Worm (Caenorhabditis elegans) whole organism, L2 larva: ENCODE results near the gene F25G6.8.
"Not testable (repeated sequence)": the region's sequence is repeated elsewhere in the genome, so short reads cannot be mapped to it uniquely, and the experiment has no call there.

Source experiments
- C34F6.9 ChIP-seq: fragments of 150-350 bp; optimal IDR thresholded peaks from 2 replicates; lab custom pipeline; 2014; ENCODE audit warnings: missing biosample characterization, missing genetic modification characterization
- F13H6.1 ChIP-seq: sonication (generic microtip); optimal IDR thresholded peaks from 2 replicates; lab custom pipeline; 2016; ENCODE audit warnings: missing genetic modification characterization, missing compliant biosample characterization
- R02D3.7 ChIP-seq: fragments of 150-350 bp; optimal IDR thresholded peaks from 2 replicates; lab custom pipeline; 2014; ENCODE audit warnings: missing biosample characterization, missing genetic modification characterization
- Y55F3AM.14 ChIP-seq: fragments of 200-800 bp; sonication (Bioruptor generic); optimal IDR thresholded peaks from 2 replicates; lab custom pipeline; 2018; ENCODE audit warnings: mild to moderate bottlenecking, missing genetic modification characterization, missing compliant biosample characterization
- ZK546.5 ChIP-seq: sonication (generic microtip); optimal IDR thresholded peaks from 2 replicates; lab custom pipeline; 2017; ENCODE audit warnings: missing biosample characterization, missing genetic modification characterization
- alr-1 ChIP-seq: fragments of 150-350 bp; optimal IDR thresholded peaks from 2 replicates; lab custom pipeline; 2014; ENCODE audit warnings: missing biosample characterization, missing genetic modification characterization
- aly-2 ChIP-seq: fragments of 150-350 bp; optimal IDR thresholded peaks from 2 replicates; lab custom pipeline; 2014; ENCODE audit warnings: missing biosample characterization, missing genetic modification characterization
- ama-1 ChIP-seq: fragments of 150-350 bp; optimal IDR thresholded peaks from 2 replicates; lab custom pipeline; 2018; ENCODE audit warnings: inconsistent platforms
- blmp-1 ChIP-seq: sonication (generic microtip); optimal IDR thresholded peaks from 2 replicates; lab custom pipeline; 2017; ENCODE audit warnings: missing genetic modification characterization, mild to moderate bottlenecking, missing compliant biosample characterization, antibody characterized with exemption, moderate library complexity; ENCODE audit not compliant: insufficient read depth
- crh-2 ChIP-seq: sonication (generic microtip); optimal IDR thresholded peaks from 2 replicates; lab custom pipeline; 2017; ENCODE audit warnings: missing biosample characterization, missing genetic modification characterization
- egl-27 ChIP-seq: sonication (generic microtip); optimal IDR thresholded peaks from 3 replicates; lab custom pipeline; 2017; ENCODE audit warnings: missing biosample characterization, missing genetic modification reagents, missing genetic modification characterization
- elt-1 ChIP-seq: fragments of 150-350 bp; optimal IDR thresholded peaks from 2 replicates; lab custom pipeline; 2014; ENCODE audit warnings: missing biosample characterization, missing genetic modification characterization
- fos-1 ChIP-seq: fragments of 150-350 bp; optimal IDR thresholded peaks from 2 replicates; lab custom pipeline; 2014; ENCODE audit warnings: missing biosample characterization, missing genetic modification characterization
- gmeb-1 ChIP-seq: fragments of 150-350 bp; optimal IDR thresholded peaks from 2 replicates; lab custom pipeline; 2014; ENCODE audit warnings: missing biosample characterization, missing genetic modification characterization
- lin-11 ChIP-seq: fragments of 150-350 bp; sonication (generic microtip); optimal IDR thresholded peaks from 2 replicates; lab custom pipeline; 2014; ENCODE audit warnings: missing biosample characterization, missing genetic modification characterization, inconsistent platforms, mixed read lengths
- lin-13 ChIP-seq: fragments of 150-350 bp; optimal IDR thresholded peaks from 2 replicates; lab custom pipeline; 2014; ENCODE audit warnings: missing biosample characterization, missing genetic modification reagents, missing genetic modification characterization
- lin-39 ChIP-seq: fragments of 150-350 bp; optimal IDR thresholded peaks from 2 replicates; lab custom pipeline; 2014; ENCODE audit warnings: missing biosample characterization, missing genetic modification reagents, missing genetic modification characterization
- lsy-2 ChIP-seq, 2 experiments: fragments of 150-350 bp in 1 of 2; sonication (generic microtip) in 1 of 2; optimal IDR thresholded peaks; 2 replicates each; lab custom pipeline; 2014 to 2017; ENCODE audit warnings: missing biosample characterization in 2 of 2, missing genetic modification characterization in 2 of 2
- mab-5 ChIP-seq: fragments of 150-350 bp; optimal IDR thresholded peaks from 2 replicates; lab custom pipeline; 2014; ENCODE audit warnings: missing biosample characterization, missing genetic modification characterization
- mdl-1 ChIP-seq, 2 experiments: fragments of 150-350 bp in 1 of 2; sonication (generic microtip) in 1 of 2; optimal IDR thresholded peaks; 2 replicates each; lab custom pipeline; 2017; ENCODE audit warnings: missing biosample characterization in 2 of 2, missing genetic modification characterization in 2 of 2
- nhr-12 ChIP-seq: fragments of 150-350 bp; optimal IDR thresholded peaks from 2 replicates; lab custom pipeline; 2014; ENCODE audit warnings: missing biosample characterization, missing genetic modification characterization
- nhr-129 ChIP-seq: fragments of 150-350 bp; optimal IDR thresholded peaks from 2 replicates; lab custom pipeline; 2014; ENCODE audit warnings: missing biosample characterization, missing genetic modification characterization
- nhr-21 ChIP-seq: fragments of 150-350 bp; optimal IDR thresholded peaks from 2 replicates; lab custom pipeline; 2014; ENCODE audit warnings: missing biosample characterization, missing genetic modification characterization
- nhr-6 ChIP-seq: fragments of 150-350 bp; optimal IDR thresholded peaks from 2 replicates; lab custom pipeline; 2014; ENCODE audit warnings: missing biosample characterization, missing genetic modification characterization
- nhr-77 ChIP-seq: fragments of 150-350 bp; optimal IDR thresholded peaks from 2 replicates; lab custom pipeline; 2014; ENCODE audit warnings: missing biosample characterization, missing genetic modification characterization
- sem-4 ChIP-seq: fragments of 150-350 bp; optimal IDR thresholded peaks from 2 replicates; lab custom pipeline; 2014; ENCODE audit warnings: missing biosample characterization, missing genetic modification reagents, missing genetic modification characterization
- skn-1 ChIP-seq: sonication (generic microtip); optimal IDR thresholded peaks from 2 replicates; lab custom pipeline; 2017; ENCODE audit warnings: missing biosample characterization, missing genetic modification characterization
- sma-3 ChIP-seq: sonication (generic microtip); optimal IDR thresholded peaks from 2 replicates; lab custom pipeline; 2016; ENCODE audit warnings: missing genetic modification reagents, missing genetic modification characterization, missing compliant biosample characterization
- sma-9 ChIP-seq, 2 experiments: fragments of 150-350 bp in 1 of 2; sonication (generic microtip) in 1 of 2; optimal IDR thresholded peaks; 2 replicates each; lab custom pipeline; 2014 to 2016; ENCODE audit warnings: missing genetic modification characterization in 2 of 2, mild to moderate bottlenecking in 1 of 2, missing biosample characterization in 1 of 2, missing compliant biosample characterization in 1 of 2, missing genetic modification reagents in 1 of 2, moderate library complexity in 1 of 2
- snpc-4 ChIP-seq: fragments of 150-350 bp; optimal IDR thresholded peaks from 2 replicates; lab custom pipeline; 2014; ENCODE audit warnings: missing biosample characterization, missing genetic modification characterization
- unc-39 ChIP-seq: fragments of 150-350 bp; optimal IDR thresholded peaks from 2 replicates; lab custom pipeline; 2014; ENCODE audit warnings: missing biosample characterization, missing genetic modification characterization
- unc-55 ChIP-seq: fragments of 150-350 bp; sonication (generic microtip); optimal IDR thresholded peaks from 3 replicates; lab custom pipeline; 2014; ENCODE audit warnings: missing biosample characterization, missing genetic modification reagents, missing genetic modification characterization

F25G6.8 gene

DNA sequence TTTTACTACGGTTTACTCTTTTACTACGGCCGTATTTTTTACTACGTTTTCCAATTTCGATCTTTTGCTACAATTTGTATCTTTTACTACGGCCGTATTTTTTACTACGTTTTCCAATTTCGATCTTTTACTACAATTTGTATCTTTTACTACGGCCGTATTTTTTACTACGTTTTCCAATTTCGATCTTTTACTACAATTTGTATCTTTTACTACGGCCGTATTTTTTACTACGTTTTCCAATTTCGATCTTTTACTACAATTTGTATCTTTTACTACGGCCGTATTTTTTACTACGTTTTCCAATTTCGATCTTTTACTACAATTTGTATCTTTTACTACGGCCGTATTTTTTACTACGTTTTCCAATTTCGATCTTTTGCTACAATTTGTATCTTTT, 9.8 kb upstream of the F25G6.8 start, which contains the start of gene F25G6.1:
Gene F25G6.1, plus strand, starts transcription at position 301 of the 400 bp plus-strand sequence.
- not testable (repeated sequence) for TF ChIP-seq aly-2, nhr-129, blmp-1 (tag; lab: Kevin White, UChicago)

DNA sequence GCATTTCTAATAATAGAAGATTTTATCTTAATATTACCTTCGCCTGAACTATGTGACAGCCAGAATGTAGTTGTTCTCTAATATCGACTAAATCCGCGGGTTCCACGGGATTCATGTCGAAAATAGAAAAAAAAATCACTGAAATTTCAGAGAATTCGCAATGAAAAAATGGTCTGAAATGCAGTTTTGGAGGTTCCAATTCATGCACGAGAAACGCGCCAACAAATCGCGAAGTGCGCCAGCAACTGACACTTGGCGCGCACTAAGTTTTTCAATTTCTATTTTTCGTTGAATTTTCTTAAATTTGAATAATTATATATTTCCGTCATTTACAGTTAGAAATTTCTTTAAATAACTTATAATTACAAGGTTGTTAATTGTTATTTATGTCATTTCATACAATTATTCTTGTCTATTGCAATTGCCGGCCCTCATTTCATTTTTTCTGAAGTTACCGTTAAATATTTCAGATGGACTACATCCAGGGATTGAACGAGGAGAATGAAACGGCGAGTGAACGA, 4.9 kb upstream of the F25G6.8 start, which contains the start of the genes F25G6.9 and symk-1:
Gene F25G6.9, minus strand, starts transcription at position 160 of the 521 bp plus-strand sequence.
Gene symk-1, plus strand, starts transcription at position 471 of the 521 bp plus-strand sequence.
- TF ChIP-seq F13H6.1 (tag; lab: Kevin White, UChicago), result peak; percentile 51
- peak; percentile 20 for TF ChIP-seq nhr-129 (tag; lab: Kevin White, UChicago)
- TF ChIP-seq gmeb-1 (tag; lab: Kevin White, UChicago), result peak; percentile 82
- no peak for TF ChIP-seq lin-39 (tag; lab: Kevin White, UChicago)
- peak; percentile 33 for TF ChIP-seq R02D3.7 (tag; lab: Kevin White, UChicago)
- TF ChIP-seq lin-13 (GFP tag; lab: Kevin White, UChicago), result peak; percentile 36
- no peak for TF ChIP-seq unc-39 (tag; lab: Kevin White, UChicago)
- peak; percentile 4 for TF ChIP-seq nhr-77 (tag; lab: Kevin White, UChicago)
- TF ChIP-seq nhr-6 (tag; lab: Kevin White, UChicago), result no peak
- TF ChIP-seq lsy-2 (tag; optimal IDR thresholded peaks at IDR 0.05; lab: Kevin White, UChicago), result peak; percentile 66 to 81
- TF ChIP-seq mdl-1 (tag; optimal IDR thresholded peaks at IDR 0.05; lab: Kevin White, UChicago), result no peak
- TF ChIP-seq nhr-21 (tag; lab: Kevin White, UChicago), result peak; percentile 46
- peak; percentile 68 for TF ChIP-seq sma-9 (GFP tag; optimal IDR thresholded peaks at IDR 0.05; lab: Kevin White, UChicago)
- no peak for TF ChIP-seq sma-9 (tag; optimal IDR thresholded peaks at IDR 0.05; lab: Kevin White, UChicago)
- peak; percentile 63 for TF ChIP-seq crh-2 (tag; lab: Kevin White, UChicago)
- TF ChIP-seq unc-55, result peak; percentile 77
- TF ChIP-seq egl-27 (tag; lab: Kevin White, UChicago), result no peak
- TF ChIP-seq fos-1, result peak; percentile 18
- TF ChIP-seq snpc-4 (tag; lab: Kevin White, UChicago), result peak; percentile 37
- no peak for TF ChIP-seq aly-2 (tag; lab: Kevin White, UChicago)
- TF ChIP-seq lin-11, result peak; percentile 41
- TF ChIP-seq sma-3, result peak; percentile 46
- no peak for TF ChIP-seq elt-1
- peak; percentile 45 for TF ChIP-seq mab-5 (tag; lab: Kevin White, UChicago)
- TF ChIP-seq C34F6.9 (tag; lab: Kevin White, UChicago), result no peak

DNA sequence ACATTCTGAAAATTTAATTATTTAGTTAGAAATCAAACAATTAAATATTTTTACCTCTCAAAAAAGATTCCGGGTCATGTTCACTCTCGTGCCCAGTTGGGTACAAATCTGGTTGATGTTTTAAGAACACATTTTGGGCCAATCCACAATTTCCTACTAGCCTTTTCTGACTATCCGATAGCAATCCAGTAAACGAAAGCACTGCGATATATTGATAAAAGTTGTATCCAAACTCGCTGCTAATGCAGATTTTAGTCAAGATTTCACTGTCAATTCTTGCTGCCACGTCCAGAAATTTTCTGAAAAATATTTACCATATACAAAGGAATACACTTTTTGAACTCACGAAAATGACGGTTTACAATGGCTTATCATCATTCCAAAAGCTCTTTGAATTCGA, 4.2 kb upstream of the F25G6.8 start:
- TF ChIP-seq C34F6.9 (tag; lab: Kevin White, UChicago) (no peak), unc-55 (no peak), skn-1 (tag; lab: Kevin White, UChicago) (no peak), Y55F3AM.14 (GFP tag; lab: Kevin White, UChicago) (no peak), mab-5 (tag; lab: Kevin White, UChicago) (no peak), unc-39 (tag; lab: Kevin White, UChicago) (no peak), sem-4 (tag; lab: Kevin White, UChicago) (no peak)

DNA sequence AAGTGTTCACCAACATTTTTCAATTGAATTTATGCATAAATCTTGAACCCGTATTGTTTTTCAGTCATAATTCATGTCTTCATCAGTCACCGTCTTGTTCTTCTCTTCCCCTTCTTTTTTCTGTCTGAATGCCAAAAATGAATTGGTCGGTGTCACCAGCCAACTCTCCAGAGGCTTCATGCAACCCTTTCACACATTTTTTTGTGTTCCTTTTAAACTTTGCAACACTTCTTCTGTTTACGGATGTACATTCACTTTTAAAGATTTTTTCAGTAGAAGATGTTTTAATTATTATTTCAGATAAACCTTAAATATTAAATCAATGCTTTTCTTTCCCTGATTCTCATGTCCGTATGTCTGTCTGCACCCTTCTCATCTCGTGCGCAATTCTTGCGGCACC, 4.1 kb downstream of the F25G6.8 start, which contains the start of gene acr-16:
Gene acr-16, plus strand, starts transcription at position 301 of the 400 bp plus-strand sequence.
- TF ChIP-seq R02D3.7 (tag; lab: Kevin White, UChicago), result no peak
- TF ChIP-seq sma-3, result no peak
- no peak for TF ChIP-seq ama-1 (lab: Kevin White, UChicago)
- TF ChIP-seq nhr-129 (tag; lab: Kevin White, UChicago), result no peak
- no peak for TF ChIP-seq elt-1
- no peak for TF ChIP-seq nhr-12 (tag; lab: Kevin White, UChicago)
- TF ChIP-seq lin-39 (tag; lab: Kevin White, UChicago), result no peak
- no peak for TF ChIP-seq aly-2 (tag; lab: Kevin White, UChicago)

DNA sequence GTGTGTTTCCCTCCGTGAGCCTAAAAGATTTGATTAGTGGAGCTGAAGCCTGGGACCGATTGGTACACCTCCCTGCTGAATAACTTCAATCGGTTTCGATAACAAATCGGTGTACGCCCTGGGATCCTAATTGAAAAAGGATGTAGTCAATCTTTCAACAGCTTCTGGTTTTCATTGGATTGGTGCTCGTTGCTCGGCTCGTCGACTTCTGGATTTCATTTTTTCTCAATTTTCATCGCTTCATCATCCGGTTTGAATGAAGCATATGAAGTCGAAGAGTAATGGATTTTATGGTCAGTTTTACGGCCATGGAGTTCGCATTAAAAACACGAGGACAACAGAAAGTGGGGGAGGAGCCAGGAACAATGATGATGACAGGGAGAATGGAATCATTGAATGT, 9.0 kb downstream of the F25G6.8 start:
- TF ChIP-seq ZK546.5 (tag; lab: Kevin White, UChicago) (no peak), alr-1 (no peak)
